Worm (Caenorhabditis elegans) whole organism, L4/young adult: ENCODE measurements around the gene pqn-16.

Experiments
- W03F9.2 ChIP-seq: fragments of 150-350 bp; optimal IDR thresholded peaks from 2 replicates; lab custom pipeline; 2014; ENCODE audit warnings: missing biosample characterization, missing genetic modification characterization
- dao-5 ChIP-seq: sonication (generic microtip); optimal IDR thresholded peaks from 2 replicates; lab custom pipeline; 2016; ENCODE audit warnings: missing genotype, missing genetic modification characterization, moderate library complexity, missing compliant biosample characterization
- him-1 ChIP-seq: sonication (generic microtip); optimal IDR thresholded peaks from 2 replicates; lab custom pipeline; 2016; ENCODE audit warnings: missing genotype, missing genetic modification reagents, missing genetic modification characterization, missing compliant biosample characterization

pqn-16 gene

ce11 chrV:9172989-9173388, 900 bp upstream of the pqn-16 start, which contains the start of gene gad-3:
gad-3 (minus strand) TSS chrV:9173005.
- no peak for TF ChIP-seq W03F9.2 (tag; lab: Kevin White, UChicago)
- TF ChIP-seq dao-5 (tag; lab: Kevin White, UChicago), result no peak
- TF ChIP-seq him-1, result no peak

ce11 chrV:9175218-9175837, 1.4 kb downstream of the pqn-16 start, which contains the start of gene spas-1:
spas-1 (plus strand) TSS chrV:9175789.
- TF ChIP-seq dao-5 (tag; lab: Kevin White, UChicago) (no peak), W03F9.2 (tag; lab: Kevin White, UChicago) (peak; percentile 92), him-1 (no peak)

ce11 chrV:9181669-9182250, 7.9 kb downstream of the pqn-16 start, which contains the start of gene ptr-1:
ptr-1 (minus strand) TSS chrV:9181719.
- no peak for TF ChIP-seq W03F9.2 (tag; lab: Kevin White, UChicago)
- no peak for TF ChIP-seq him-1
- TF ChIP-seq dao-5 (tag; lab: Kevin White, UChicago), result no peak

ce11 chrV:9183718-9184441, 10.0 kb downstream of the pqn-16 start:
- TF ChIP-seq W03F9.2 (tag; lab: Kevin White, UChicago), result no peak
- TF ChIP-seq dao-5 (tag; lab: Kevin White, UChicago), result no peak
- TF ChIP-seq him-1, result no peak

ce11 chrV:9186028-9186427, 12.1 kb downstream of the pqn-16 start:
- no peak for TF ChIP-seq W03F9.2 (tag; lab: Kevin White, UChicago)
- no peak for TF ChIP-seq him-1
- no peak for TF ChIP-seq dao-5 (tag; lab: Kevin White, UChicago)

- TF ChIP-seq him-1 (no peak), dao-5 (tag; lab: Kevin White, UChicago) (no peak), W03F9.2 (tag; lab: Kevin White, UChicago) (no peak)
These were observed 17.5 kb downstream of the pqn-16 start, which contains the start of gene sphr-1 for ce11 chrV:9191406-9191805. sphr-1 (plus strand) TSS chrV:9191610.

ce11 chrV:9194055-9194454, 20.2 kb downstream of the pqn-16 start:
- TF ChIP-seq him-1, result no peak
- no peak for TF ChIP-seq W03F9.2 (tag; lab: Kevin White, UChicago)
- TF ChIP-seq dao-5 (tag; lab: Kevin White, UChicago), result no peak

- TF ChIP-seq dao-5 (tag; lab: Kevin White, UChicago), result no peak
These were observed 23.2 kb downstream of the pqn-16 start, which contains the start of gene C24B5.4 for ce11 chrV:9197121-9197520. C24B5.4 (minus strand) TSS chrV:9197326.

- no peak for TF ChIP-seq dao-5 (tag; lab: Kevin White, UChicago)
- TF ChIP-seq W03F9.2 (tag; lab: Kevin White, UChicago), result no peak
- TF ChIP-seq him-1, result no peak
These were observed 25.0 kb downstream of the pqn-16 start, which contains the start of gene str-177 for ce11 chrV:9198887-9199286. str-177 (minus strand) TSS chrV:9198987.

- TF ChIP-seq him-1 (no peak), W03F9.2 (tag; lab: Kevin White, UChicago) (no peak), dao-5 (tag; lab: Kevin White, UChicago) (no peak)
These were observed 28.8 kb downstream of the pqn-16 start, which contains the start of gene asp-2 for ce11 chrV:9202710-9203109. asp-2 (plus strand) TSS chrV:9203077.

- TF ChIP-seq him-1 (no peak), W03F9.2 (tag; lab: Kevin White, UChicago) (no peak), dao-5 (tag; lab: Kevin White, UChicago) (no peak)
These were observed 33.5 kb downstream of the pqn-16 start, which contains the start of gene inx-10 for ce11 chrV:9207377-9207776. inx-10 (minus strand) TSS chrV:9207477.

ce11 chrV:9208878-9209277, 35.0 kb downstream of the pqn-16 start:
- TF ChIP-seq dao-5 (tag; lab: Kevin White, UChicago) (no peak), him-1 (no peak), W03F9.2 (tag; lab: Kevin White, UChicago) (no peak)

- TF ChIP-seq dao-5 (tag; lab: Kevin White, UChicago) (no peak), W03F9.2 (tag; lab: Kevin White, UChicago) (peak; percentile 55)
These were observed 38.6 kb downstream of the pqn-16 start for ce11 chrV:9212499-9212898.

ce11 chrV:9213554-9213953, 39.7 kb downstream of the pqn-16 start, which contains the start of gene mdt-27:
mdt-27 (minus strand) TSS chrV:9213654.
- TF ChIP-seq W03F9.2 (tag; lab: Kevin White, UChicago) (no peak), dao-5 (tag; lab: Kevin White, UChicago) (no peak), him-1 (no peak)
